Fruit fly (Drosophila melanogaster) whole organism, pupa: ENCODE measurements around the gene Or85a.

Source experiments
- CG10348 ChIP-seq: fragments of 200-800 bp; sonication (Bioruptor generic); IDR thresholded peaks from 2 replicates; pipeline ENCODE4 v1.3.6; 2022; ENCODE audit warnings: missing biosample characterization, missing genetic modification characterization
- CG12605 ChIP-seq: fragments of 200-800 bp; sonication (Bioruptor generic); IDR thresholded peaks from 2 replicates; pipeline ENCODE4 v1.3.6; 2022; ENCODE audit warnings: missing biosample characterization, missing genetic modification characterization
- CG13204 ChIP-seq: fragments of 200-800 bp; sonication (Bioruptor generic); optimal IDR thresholded peaks from 2 replicates; lab custom pipeline; 2018; ENCODE audit warnings: missing biosample characterization, mild to moderate bottlenecking, missing genetic modification characterization, moderate library complexity
- CG15710 ChIP-seq: fragments of 200-800 bp; sonication (Bioruptor generic); optimal IDR thresholded peaks from 2 replicates; lab custom pipeline; 2018; ENCODE audit warnings: missing biosample characterization, mild to moderate bottlenecking, missing genetic modification characterization, moderate library complexity
- CG32121 ChIP-seq: fragments of 200-800 bp; sonication (Bioruptor generic); IDR thresholded peaks from 2 replicates; pipeline ENCODE4 v1.3.6; 2022; ENCODE audit warnings: missing biosample characterization, missing genetic modification characterization
- CG34367 ChIP-seq: fragments of 200-800 bp; sonication (Bioruptor generic); optimal IDR thresholded peaks from 2 replicates; lab custom pipeline; 2018; ENCODE audit warnings: missing biosample characterization, mild to moderate bottlenecking, missing genetic modification characterization
- CG8159 ChIP-seq: fragments of 200-800 bp; sonication (Bioruptor generic); optimal IDR thresholded peaks from 3 replicates; lab custom pipeline; 2018; ENCODE audit warnings: missing biosample characterization, mild to moderate bottlenecking, missing genetic modification characterization, moderate library complexity
- CG8301 ChIP-seq: fragments of 200-800 bp; sonication (Bioruptor generic); optimal IDR thresholded peaks from 2 replicates; lab custom pipeline; 2018; ENCODE audit warnings: missing biosample characterization, mild to moderate bottlenecking, missing genetic modification characterization
- CG9948 ChIP-seq: fragments of 200-800 bp; sonication (Bioruptor generic); optimal IDR thresholded peaks from 2 replicates; lab custom pipeline; 2018; ENCODE audit warnings: missing biosample characterization, mild to moderate bottlenecking, missing genetic modification characterization, moderate library complexity
- EcR ChIP-seq: fragments of 200-800 bp; sonication (Bioruptor generic); optimal IDR thresholded peaks from 3 replicates; lab custom pipeline; 2019; ENCODE audit warnings: missing biosample characterization, missing genetic modification characterization, mild to moderate bottlenecking, moderate library complexity, missing genetic modification reagents
- Snoo ChIP-seq: fragments of 200-800 bp; sonication (Bioruptor generic); optimal IDR thresholded peaks from 3 replicates; lab custom pipeline; 2017; ENCODE audit warnings: missing biosample characterization, mild to moderate bottlenecking, missing genetic modification characterization, inconsistent platforms
- fd96Ca ChIP-seq: fragments of 200-800 bp; sonication (Bioruptor generic); IDR thresholded peaks from 3 replicates; pipeline ENCODE4 v1.3.6; 2022; ENCODE audit warnings: missing biosample characterization, missing genetic modification characterization
- gl ChIP-seq: fragments of 200-800 bp; sonication (Bioruptor generic); optimal IDR thresholded peaks from 2 replicates; lab custom pipeline; 2018; ENCODE audit warnings: missing biosample characterization, mild to moderate bottlenecking, missing genetic modification characterization
- rn ChIP-seq: fragments of 200-800 bp; sonication (Bioruptor generic); IDR thresholded peaks from 2 replicates; pipeline ENCODE4 v1.3.6; 2022; ENCODE audit warnings: missing biosample characterization, missing genetic modification characterization

- no peak for TF ChIP-seq rn (GFP tag; lab: Robert Waterston, UW)
- no peak for TF ChIP-seq CG10348
- no peak for TF ChIP-seq CG34367 (tag; lab: Kevin White, UChicago)
- TF ChIP-seq CG15710, result no peak
- no peak for TF ChIP-seq CG13204 (GFP tag; lab: Kevin White, UChicago)
- TF ChIP-seq CG9948 (tag; lab: Kevin White, UChicago), result no peak
- no peak for TF ChIP-seq Snoo (tag; lab: Kevin White, UChicago)
- TF ChIP-seq EcR (GFP tag; lab: Kevin White, UChicago), result no peak
- TF ChIP-seq CG8301, result no peak
- no peak for TF ChIP-seq CG32121
- TF ChIP-seq fd96Ca (GFP tag; lab: Robert Waterston, UW), result no peak
- no peak for TF ChIP-seq CG12605 (GFP tag; lab: Robert Waterston, UW)
- TF ChIP-seq gl (tag; lab: Kevin White, UChicago), result no peak
- no peak for TF ChIP-seq CG8159 (tag; lab: Kevin White, UChicago)
These were observed 14.5 kb downstream of the Or85a start for dm6 chr3R:8336012-8336567.
